Worm (Caenorhabditis elegans) whole organism, midembryonic: Measurements from ENCODE around the gene set-22.

Experiments
- T22C8.4 ChIP-seq: fragments of 200-800 bp; sonication (Bioruptor generic); IDR thresholded peaks from 2 replicates; pipeline ENCODE4 v1.3.6; 2022; ENCODE audit warnings: missing genetic modification characterization, missing compliant biosample characterization
- cog-1 ChIP-seq: sonication (generic microtip); optimal IDR thresholded peaks from 2 replicates; lab custom pipeline; 2016; ENCODE audit warnings: missing genetic modification characterization, missing compliant biosample characterization
- flt-1 ChIP-seq: fragments of 200-800 bp; sonication (Bioruptor generic); IDR thresholded peaks from 2 replicates; pipeline ENCODE4 v1.3.6; 2022; ENCODE audit warnings: missing genetic modification characterization, missing compliant biosample characterization
- klf-2 ChIP-seq: fragments of 200-800 bp; sonication (Bioruptor generic); conservative IDR thresholded peaks from 2 replicates; pipeline ENCODE4 v1.3.6; 2022; ENCODE audit warnings: missing genetic modification reagents, missing genetic modification characterization, missing compliant biosample characterization
- med-1 ChIP-seq: sonication (generic microtip); optimal IDR thresholded peaks from 2 replicates; lab custom pipeline; 2017; ENCODE audit warnings: missing genetic modification characterization, mild to moderate bottlenecking, missing compliant biosample characterization, antibody characterized with exemption, missing genetic modification reagents; ENCODE audit not compliant: insufficient read depth
- ref-1 ChIP-seq: fragments of 200-800 bp; sonication (Bioruptor generic); conservative IDR thresholded peaks from 2 replicates; pipeline ENCODE4 v1.3.6; 2022; ENCODE audit warnings: missing genetic modification reagents, missing genetic modification characterization, missing compliant biosample characterization
- tab-1 ChIP-seq: fragments of 200-800 bp; sonication (Bioruptor generic); IDR thresholded peaks from 2 replicates; pipeline ENCODE4 v1.3.6; 2022; ENCODE audit warnings: missing genetic modification characterization, missing compliant biosample characterization
- ztf-23 ChIP-seq: fragments of 200-800 bp; sonication (Bioruptor generic); IDR thresholded peaks from 2 replicates; pipeline ENCODE4 v1.3.6; 2022; ENCODE audit warnings: missing genetic modification reagents, missing genetic modification characterization, missing compliant biosample characterization
- ztf-29 ChIP-seq: fragments of 200-800 bp; sonication (Bioruptor generic); IDR thresholded peaks from 2 replicates; pipeline ENCODE4 v1.3.6; 2022; ENCODE audit warnings: missing genetic modification reagents, missing genetic modification characterization, missing compliant biosample characterization

set-22 gene

DNA sequence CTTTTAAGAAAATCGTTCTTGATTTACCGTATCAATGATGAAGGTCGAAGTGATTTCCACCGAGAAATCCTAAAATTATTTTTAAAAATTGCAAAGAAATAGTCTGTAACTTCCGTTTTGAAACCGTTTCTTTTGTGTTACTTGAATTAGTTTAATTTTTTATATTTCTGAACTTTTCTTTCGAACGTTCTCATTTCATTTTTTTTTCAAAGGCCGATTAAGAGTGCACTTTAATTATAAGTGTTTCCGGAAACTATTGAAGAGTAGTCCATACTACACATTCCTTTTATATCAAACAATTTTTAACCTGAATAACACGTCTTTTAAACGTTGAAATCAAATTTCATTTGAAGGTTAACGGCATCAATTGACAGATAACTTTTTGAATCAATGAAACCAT lies 30.9 kb downstream of the set-22 start:
- TF ChIP-seq cog-1, result no peak

DNA sequence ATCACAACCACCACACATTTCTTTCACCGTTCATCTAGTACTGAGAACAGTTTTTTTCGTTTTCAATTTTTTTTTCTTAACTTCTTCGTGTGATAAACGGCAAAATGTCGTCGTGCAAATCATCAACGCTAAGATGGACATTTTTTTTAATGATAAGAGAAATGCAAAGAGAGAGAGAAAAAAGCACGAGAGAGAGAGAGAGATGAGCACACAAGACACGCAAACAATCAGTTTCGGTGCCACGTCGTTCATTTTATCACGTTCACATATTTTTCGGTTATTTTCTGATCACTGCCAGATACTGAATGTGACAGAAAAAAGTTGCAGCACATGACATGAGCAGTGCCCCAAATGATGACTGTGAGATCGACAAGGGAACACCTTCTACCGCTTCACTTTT lies 31.5 kb downstream of the set-22 start, which contains the start of gene egl-9:
Gene egl-9, plus strand, starts transcription at position 328 of the 400 bp plus-strand sequence.
- TF ChIP-seq ref-1 (GFP tag; lab: Robert Waterston, UW) (no peak), tab-1 (GFP tag; lab: Robert Waterston, UW) (no peak), ztf-29 (no peak), klf-2 (GFP tag; lab: Robert Waterston, UW) (no peak), T22C8.4 (GFP tag; lab: Robert Waterston, UW) (no peak), flt-1 (GFP tag; lab: Robert Waterston, UW) (no peak), med-1 (GFP tag; lab: Kevin White, UChicago) (no peak), cog-1 (no peak)

ce11 chrV:10468709-10469108 lies 32.0 kb downstream of the set-22 start:
- TF ChIP-seq cog-1 (no peak), ref-1 (GFP tag; lab: Robert Waterston, UW) (no peak), flt-1 (GFP tag; lab: Robert Waterston, UW) (no peak), klf-2 (GFP tag; lab: Robert Waterston, UW) (no peak), tab-1 (GFP tag; lab: Robert Waterston, UW) (no peak), med-1 (GFP tag; lab: Kevin White, UChicago) (no peak), T22C8.4 (GFP tag; lab: Robert Waterston, UW) (no peak), ztf-29 (no peak), ztf-23 (no peak)

DNA sequence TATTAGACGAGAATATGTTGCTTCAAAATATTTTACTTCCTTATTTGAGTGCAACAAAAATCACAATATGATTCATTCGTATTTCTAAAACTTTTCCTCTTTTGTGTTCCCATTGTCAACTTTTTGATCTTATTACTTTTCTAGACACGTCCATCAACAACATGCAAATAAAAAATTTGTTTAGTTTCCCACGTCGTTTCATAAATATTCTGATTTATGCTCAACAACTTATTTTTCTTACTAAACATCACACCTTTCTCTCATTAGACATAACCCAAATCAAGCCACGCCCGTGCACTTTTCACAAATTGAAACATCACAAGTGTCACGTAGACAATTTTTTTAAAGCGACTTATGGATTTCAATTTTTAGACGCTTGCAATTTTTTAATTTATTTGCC lies 33.1 kb downstream of the set-22 start:
- TF ChIP-seq ztf-29, result no peak
- TF ChIP-seq klf-2 (GFP tag; lab: Robert Waterston, UW), result no peak
- TF ChIP-seq ztf-23, result no peak
- TF ChIP-seq T22C8.4 (GFP tag; lab: Robert Waterston, UW), result no peak
- no peak for TF ChIP-seq med-1 (GFP tag; lab: Kevin White, UChicago)
- TF ChIP-seq cog-1, result no peak
- no peak for TF ChIP-seq tab-1 (GFP tag; lab: Robert Waterston, UW)
- no peak for TF ChIP-seq flt-1 (GFP tag; lab: Robert Waterston, UW)
- TF ChIP-seq ref-1 (GFP tag; lab: Robert Waterston, UW), result no peak

ce11 chrV:10471007-10471406 lies 34.3 kb downstream of the set-22 start:
- no peak for TF ChIP-seq tab-1 (GFP tag; lab: Robert Waterston, UW)

DNA sequence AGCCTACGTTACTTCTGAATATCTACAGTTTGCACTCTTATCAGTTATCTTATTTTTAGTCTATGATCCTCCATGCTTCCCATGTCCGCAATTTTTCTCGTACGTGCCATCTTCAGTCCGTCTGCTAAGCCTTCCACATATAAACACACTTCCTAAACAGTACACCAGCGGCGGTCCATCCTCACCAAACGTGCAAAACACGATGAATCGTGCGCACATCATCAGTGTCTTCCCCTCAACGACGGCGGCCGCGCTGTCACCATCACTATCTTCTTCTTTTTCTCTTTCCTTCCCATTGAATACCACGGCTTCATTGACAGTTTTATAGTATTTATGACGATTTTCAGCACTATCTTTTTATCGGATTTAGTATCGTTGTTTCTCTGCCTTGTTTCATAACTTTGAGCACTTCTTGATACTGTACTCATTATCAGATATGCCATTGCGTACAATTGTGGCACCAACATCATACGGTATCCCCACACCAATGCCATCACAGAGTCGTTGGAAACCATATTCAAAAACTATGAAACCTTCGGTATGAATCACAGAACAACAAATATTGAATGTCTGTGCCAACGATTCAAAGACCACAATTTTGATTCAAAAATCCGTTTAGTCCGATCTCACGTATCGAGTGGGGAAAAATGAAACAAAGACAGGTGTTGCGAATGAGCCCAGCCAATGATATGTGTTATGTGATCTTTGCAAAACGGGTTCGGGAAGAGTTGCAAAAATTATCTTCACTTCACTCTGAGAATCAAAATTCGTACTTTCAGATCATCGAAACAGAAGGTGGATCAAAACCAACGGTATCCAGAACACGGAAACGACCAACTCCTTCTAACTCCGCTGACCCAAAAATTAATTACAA lies 36.4 kb downstream of the set-22 start:
- TF ChIP-seq tab-1 (GFP tag; lab: Robert Waterston, UW) (no peak), T22C8.4 (GFP tag; lab: Robert Waterston, UW) (no peak), klf-2 (GFP tag; lab: Robert Waterston, UW) (no peak), cog-1 (no peak), med-1 (GFP tag; lab: Kevin White, UChicago) (no peak), ztf-23 (no peak), flt-1 (GFP tag; lab: Robert Waterston, UW) (no peak), ztf-29 (no peak), ref-1 (GFP tag; lab: Robert Waterston, UW) (no peak)

DNA sequence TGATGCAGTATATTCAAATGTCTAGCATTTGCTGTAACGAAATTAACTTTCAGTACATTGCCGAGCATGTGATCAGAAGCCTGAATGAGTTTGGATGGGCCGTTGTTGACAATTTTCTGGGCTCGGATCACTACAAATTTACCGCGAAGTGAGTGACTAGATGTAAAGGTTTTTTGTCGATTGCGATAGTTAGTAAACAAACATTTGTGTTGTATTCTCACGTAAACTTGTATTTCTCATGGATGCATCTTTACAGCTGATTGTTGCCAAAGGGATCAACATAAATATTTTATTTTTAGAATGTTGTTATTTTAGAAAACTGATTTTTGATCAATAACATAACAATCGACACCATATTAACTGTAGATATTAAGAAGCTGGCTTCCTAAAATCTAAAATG lies 37.3 kb downstream of the set-22 start:
- TF ChIP-seq ref-1 (GFP tag; lab: Robert Waterston, UW) (no peak), ztf-29 (no peak), med-1 (GFP tag; lab: Kevin White, UChicago) (no peak), cog-1 (no peak), T22C8.4 (GFP tag; lab: Robert Waterston, UW) (no peak)

- no peak for TF ChIP-seq T22C8.4 (GFP tag; lab: Robert Waterston, UW)
Observed at ce11 chrV:10475421-10475820, 38.7 kb downstream of the set-22 start.

DNA sequence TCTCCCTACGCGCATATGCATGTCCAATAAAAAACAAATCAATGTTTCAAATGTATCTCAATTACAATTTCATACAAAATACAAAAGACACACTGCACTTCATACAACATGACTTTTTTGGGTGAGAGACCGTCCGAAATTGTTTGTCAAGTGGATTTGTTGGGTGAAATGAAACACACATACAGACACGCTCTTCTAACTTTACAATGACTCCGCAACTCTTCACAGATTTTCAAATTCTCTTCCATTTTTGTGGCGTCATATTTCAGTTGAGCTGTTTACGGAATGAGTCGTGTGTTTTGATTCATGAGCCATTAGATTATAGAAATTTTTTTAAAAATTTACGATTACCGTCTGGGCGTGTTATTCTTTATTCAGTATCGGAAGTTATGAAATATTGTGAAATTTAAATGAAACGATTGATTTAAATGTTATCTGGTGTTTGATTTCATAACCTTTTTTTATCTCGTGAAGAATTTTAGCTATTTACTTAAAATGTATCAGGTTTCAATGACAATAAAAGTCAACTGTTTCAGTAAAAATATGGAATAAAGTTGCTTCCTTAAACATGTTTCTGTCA lies 40.2 kb downstream of the set-22 start:
- TF ChIP-seq med-1 (GFP tag; lab: Kevin White, UChicago) (no peak), cog-1 (no peak), tab-1 (GFP tag; lab: Robert Waterston, UW) (no peak), T22C8.4 (GFP tag; lab: Robert Waterston, UW) (no peak), flt-1 (GFP tag; lab: Robert Waterston, UW) (no peak), klf-2 (GFP tag; lab: Robert Waterston, UW) (no peak), ztf-29 (no peak), ref-1 (GFP tag; lab: Robert Waterston, UW) (no peak), ztf-23 (no peak)

ce11 chrV:10478097-10478828 lies 41.6 kb downstream of the set-22 start, which contains the start of the genes crp-1 and Y32F6B.9:
Gene crp-1, plus strand, starts transcription at chrV:10478564.
Gene Y32F6B.9, plus strand, starts transcription at chrV:10478699.
- TF ChIP-seq med-1 (GFP tag; lab: Kevin White, UChicago), result no peak
- TF ChIP-seq ztf-29, result no peak
- TF ChIP-seq flt-1 (GFP tag; lab: Robert Waterston, UW), result no peak
- TF ChIP-seq klf-2 (GFP tag; lab: Robert Waterston, UW), result no peak
- no peak for TF ChIP-seq ztf-23
- TF ChIP-seq T22C8.4 (GFP tag; lab: Robert Waterston, UW), result no peak
- no peak for TF ChIP-seq tab-1 (GFP tag; lab: Robert Waterston, UW)
- TF ChIP-seq ref-1 (GFP tag; lab: Robert Waterston, UW), result no peak
- TF ChIP-seq cog-1, result no peak
